Worm (Caenorhabditis elegans) whole organism, L1 larva: Measurements from ENCODE around the gene nhr-38.
A peak's percentile ranks its signal among the peaks of the same experiment; 100 is the strongest.

Experiments
- F16B12.6 ChIP-seq: fragments of 150-350 bp; optimal IDR thresholded peaks from 2 replicates; lab custom pipeline; 2014; ENCODE audit warnings: missing biosample characterization, missing genetic modification characterization
- Y116A8C.19 ChIP-seq: sonication (generic microtip); optimal IDR thresholded peaks from 2 replicates; lab custom pipeline; 2016; ENCODE audit warnings: missing compliant biosample characterization, missing genetic modification characterization, borderline replicate concordance
- aha-1 ChIP-seq: fragments of 150-350 bp; optimal IDR thresholded peaks from 2 replicates; lab custom pipeline; 2014; ENCODE audit warnings: missing biosample characterization, missing genetic modification characterization
- blmp-1 ChIP-seq: fragments of 150-350 bp; optimal IDR thresholded peaks from 2 replicates; lab custom pipeline; 2014; ENCODE audit warnings: missing biosample characterization, missing genetic modification characterization
- ceh-82 ChIP-seq, 3 experiments: fragments of 150-350 bp in 1 of 3; sonication (generic microtip) in 2 of 3; optimal IDR thresholded peaks; 2 replicates each; lab custom pipeline; 2014 to 2017; ENCODE audit warnings: missing biosample characterization in 3 of 3, missing genetic modification characterization in 3 of 3
- dpl-1 ChIP-seq, 3 experiments: fragments of 150-350 bp in 2 of 3; sonication (generic microtip) in 1 of 3; optimal IDR thresholded peaks; 2 replicates each; lab custom pipeline; 2014 to 2017; ENCODE audit warnings: missing biosample characterization in 3 of 3, missing genetic modification characterization in 3 of 3, missing genetic modification reagents in 3 of 3
- dsc-1 ChIP-seq: sonication (generic microtip); optimal IDR thresholded peaks from 2 replicates; lab custom pipeline; 2016; ENCODE audit warnings: mild to moderate bottlenecking, missing genetic modification characterization, missing compliant biosample characterization
- efl-1 ChIP-seq, 4 experiments: fragments of 150-350 bp; optimal IDR thresholded peaks in 3 of 4; peaks in 1 of 4; 1 replicate in 1 of 4; 2 replicates in 3 of 4; lab custom pipeline; 2014; ENCODE audit warnings: missing biosample characterization in 2 of 4, missing genetic modification characterization in 2 of 4, missing genetic modification reagents in 2 of 4
- egl-13 ChIP-seq: sonication (generic microtip); optimal IDR thresholded peaks from 2 replicates; lab custom pipeline; 2016; ENCODE audit warnings: missing genotype, missing genetic modification reagents, missing genetic modification characterization, missing compliant biosample characterization
- elt-3 ChIP-seq, 6 experiments: fragments of 150-350 bp in 1 of 6; sonication (generic microtip); optimal IDR thresholded peaks; 2 replicates each; lab custom pipeline; 2017 to 2018; ENCODE audit warnings: missing biosample characterization in 6 of 6, missing genetic modification characterization in 6 of 6, inconsistent platforms in 1 of 6
- fkh-8 ChIP-seq: sonication (generic microtip); optimal IDR thresholded peaks from 2 replicates; lab custom pipeline; 2016; ENCODE audit warnings: mild to moderate bottlenecking, missing genetic modification characterization, missing compliant biosample characterization
- hlh-17 ChIP-seq: fragments of 200-800 bp; sonication (Bioruptor generic); optimal IDR thresholded peaks from 2 replicates; lab custom pipeline; 2018; ENCODE audit warnings: missing genetic modification characterization, mild to moderate bottlenecking, missing compliant biosample characterization, moderate library complexity, borderline replicate concordance
- jun-1 ChIP-seq: fragments of 150-350 bp; optimal IDR thresholded peaks from 2 replicates; lab custom pipeline; 2014; ENCODE audit warnings: missing biosample characterization, missing genetic modification reagents, missing genetic modification characterization
- lin-13 ChIP-seq: fragments of 150-350 bp; optimal IDR thresholded peaks from 2 replicates; lab custom pipeline; 2014; ENCODE audit warnings: missing biosample characterization, missing genetic modification reagents, missing genetic modification characterization
- lin-14 ChIP-seq: fragments of 200-800 bp; sonication (Bioruptor generic); optimal IDR thresholded peaks from 2 replicates; lab custom pipeline; 2018; ENCODE audit warnings: mild to moderate bottlenecking, missing genetic modification characterization, moderate library complexity, missing compliant biosample characterization
- lsy-2 ChIP-seq, 2 experiments: fragments of 150-350 bp; optimal IDR thresholded peaks; 2 replicates each; lab custom pipeline; 2014; ENCODE audit warnings: missing biosample characterization in 2 of 2, missing genetic modification characterization in 2 of 2
- mep-1 ChIP-seq: fragments of 150-350 bp; optimal IDR thresholded peaks from 2 replicates; lab custom pipeline; 2014; ENCODE audit warnings: missing biosample characterization, missing genetic modification characterization
- nhr-20 ChIP-seq: sonication (generic microtip); optimal IDR thresholded peaks from 2 replicates; lab custom pipeline; 2016; ENCODE audit warnings: mild to moderate bottlenecking, missing genetic modification characterization, missing compliant biosample characterization
- nhr-237 ChIP-seq: fragments of 150-350 bp; optimal IDR thresholded peaks from 2 replicates; lab custom pipeline; 2014; ENCODE audit warnings: missing biosample characterization, missing genetic modification characterization
- nhr-47 ChIP-seq: sonication (generic microtip); optimal IDR thresholded peaks from 2 replicates; lab custom pipeline; 2016; ENCODE audit warnings: mild to moderate bottlenecking, missing genetic modification characterization, moderate library complexity, missing compliant biosample characterization
- nhr-71 ChIP-seq: sonication (generic microtip); optimal IDR thresholded peaks from 2 replicates; lab custom pipeline; 2016; ENCODE audit warnings: mild to moderate bottlenecking, missing genetic modification characterization, moderate library complexity, missing compliant biosample characterization
- nhr-77 ChIP-seq: fragments of 150-350 bp; optimal IDR thresholded peaks from 2 replicates; lab custom pipeline; 2014; ENCODE audit warnings: missing biosample characterization, missing genetic modification characterization
- nhr-84 ChIP-seq: sonication (generic microtip); optimal IDR thresholded peaks from 2 replicates; lab custom pipeline; 2017; ENCODE audit warnings: missing biosample characterization, missing genetic modification characterization
- nhr-85 ChIP-seq: sonication (generic microtip); peaks from one replicate; lab custom pipeline; 2016; ENCODE audit warnings: missing genetic modification characterization, inconsistent platforms, missing compliant biosample characterization
- nhr-90 ChIP-seq: sonication (generic microtip); optimal IDR thresholded peaks from 2 replicates; lab custom pipeline; 2016; ENCODE audit warnings: mild to moderate bottlenecking, missing genetic modification characterization, missing compliant biosample characterization; ENCODE audit not compliant: poor library complexity
- pax-3 ChIP-seq: fragments of 200-800 bp; sonication (Bioruptor generic); optimal IDR thresholded peaks from 2 replicates; lab custom pipeline; 2018; ENCODE audit warnings: mild to moderate bottlenecking, missing genetic modification characterization, moderate library complexity, missing compliant biosample characterization
- pqm-1 ChIP-seq: sonication (generic microtip); optimal IDR thresholded peaks from 3 replicates; lab custom pipeline; 2017; ENCODE audit warnings: missing biosample characterization, missing genetic modification characterization
- skn-1 ChIP-seq: fragments of 150-350 bp; optimal IDR thresholded peaks from 2 replicates; lab custom pipeline; 2014; ENCODE audit warnings: missing biosample characterization, missing genetic modification characterization
- sox-4 ChIP-seq: sonication (generic microtip); optimal IDR thresholded peaks from 2 replicates; lab custom pipeline; 2016; ENCODE audit warnings: missing genetic modification characterization, missing compliant biosample characterization
- swsn-7 ChIP-seq: sonication (generic microtip); optimal IDR thresholded peaks from 2 replicates; lab custom pipeline; 2016; ENCODE audit warnings: missing genetic modification characterization, missing compliant biosample characterization
- tlp-1 ChIP-seq: fragments of 150-350 bp; optimal IDR thresholded peaks from 2 replicates; lab custom pipeline; 2014; ENCODE audit warnings: missing biosample characterization, missing genetic modification characterization
- xbp-1 ChIP-seq: sonication (generic microtip); optimal IDR thresholded peaks from 2 replicates; lab custom pipeline; 2016; ENCODE audit warnings: missing genetic modification characterization, missing compliant biosample characterization
- ztf-11 ChIP-seq, 2 experiments: sonication (generic microtip); optimal IDR thresholded peaks; 2 replicates each; lab custom pipeline; 2016 to 2017; ENCODE audit warnings: missing genetic modification characterization in 2 of 2, missing biosample characterization in 1 of 2, missing compliant biosample characterization in 1 of 2

nhr-38 gene

DNA sequence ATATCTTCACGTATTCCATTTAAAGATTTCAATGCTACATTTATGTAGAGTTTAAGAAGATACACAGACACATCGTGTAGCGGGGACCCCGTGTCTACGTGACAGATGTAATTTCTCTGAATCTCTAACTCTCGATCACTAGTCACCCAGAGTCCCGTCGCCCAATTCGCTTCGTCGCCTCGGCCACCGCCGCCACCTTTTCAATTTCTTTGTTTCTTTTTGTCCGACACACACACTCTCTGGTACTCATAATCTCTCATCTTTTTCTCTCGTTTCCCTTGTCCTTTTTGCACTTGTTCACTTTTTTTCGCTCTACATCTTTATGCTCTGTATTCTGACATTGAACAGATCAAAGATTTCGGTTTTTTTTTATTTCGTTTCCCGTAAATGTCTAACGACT, 8.4 kb downstream of the nhr-38 start (continued):
- TF ChIP-seq tlp-1 (tag; lab: Kevin White, UChicago): no peak
- peak; percentile 78 for TF ChIP-seq jun-1 (tag; lab: Kevin White, UChicago)
- TF ChIP-seq nhr-90: peak; percentile 56
- peak in 2 of 6 experiments; percentile 15 to 62 for TF ChIP-seq elt-3 (tag; optimal IDR thresholded peaks at IDR 0.05; lab: Kevin White, UChicago)
- peak; percentile 92 for TF ChIP-seq nhr-85 (tag; lab: Kevin White, UChicago)
- TF ChIP-seq nhr-71 (tag; lab: Kevin White, UChicago): peak; percentile 90
- peak; percentile 48 for TF ChIP-seq mep-1
- no peak for TF ChIP-seq egl-13
- TF ChIP-seq Y116A8C.19: no peak
- peak; percentile 60 for TF ChIP-seq xbp-1
- no peak for TF ChIP-seq pqm-1
- TF ChIP-seq dsc-1 (tag; lab: Kevin White, UChicago): peak; percentile 62
- TF ChIP-seq F16B12.6: no peak
- TF ChIP-seq nhr-47 (tag; lab: Kevin White, UChicago): peak; percentile 70
- peak; percentile 41 for TF ChIP-seq pax-3 (tag; lab: Kevin White, UChicago)
- no peak for TF ChIP-seq nhr-84 (tag; lab: Kevin White, UChicago)
- TF ChIP-seq swsn-7 (tag; lab: Kevin White, UChicago): peak; percentile 72
- TF ChIP-seq nhr-77 (tag; lab: Kevin White, UChicago): peak; percentile 51
- TF ChIP-seq fkh-8 (tag; lab: Kevin White, UChicago): peak; percentile 87
- TF ChIP-seq nhr-20 (tag; lab: Kevin White, UChicago): peak; percentile 88
- peak; percentile 24 for TF ChIP-seq aha-1 (tag; lab: Kevin White, UChicago)
- peak; percentile 87 for TF ChIP-seq blmp-1 (tag; lab: Kevin White, UChicago)

DNA sequence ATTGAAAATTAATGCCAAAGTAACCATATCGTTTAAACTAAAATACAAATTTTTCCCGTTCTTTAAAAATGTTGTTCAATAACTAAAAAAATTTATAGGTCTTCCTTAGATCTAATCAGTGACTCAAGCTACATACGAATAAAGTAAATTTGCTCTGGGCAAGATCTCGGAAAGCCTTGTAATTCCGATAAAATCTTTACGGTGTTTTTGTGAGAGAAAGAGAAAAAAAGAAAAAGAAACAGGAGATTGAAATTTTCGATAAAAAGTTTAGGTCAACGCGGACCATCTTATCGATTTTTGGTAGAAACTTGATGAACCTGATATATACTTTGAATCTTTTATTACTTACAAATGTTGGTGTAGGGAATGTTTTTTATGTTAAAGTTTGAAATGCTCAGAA, 13.2 kb downstream of the nhr-38 start:
- TF ChIP-seq lin-13 (GFP tag; lab: Kevin White, UChicago) (no peak), nhr-85 (tag; lab: Kevin White, UChicago) (peak; percentile 79)

DNA sequence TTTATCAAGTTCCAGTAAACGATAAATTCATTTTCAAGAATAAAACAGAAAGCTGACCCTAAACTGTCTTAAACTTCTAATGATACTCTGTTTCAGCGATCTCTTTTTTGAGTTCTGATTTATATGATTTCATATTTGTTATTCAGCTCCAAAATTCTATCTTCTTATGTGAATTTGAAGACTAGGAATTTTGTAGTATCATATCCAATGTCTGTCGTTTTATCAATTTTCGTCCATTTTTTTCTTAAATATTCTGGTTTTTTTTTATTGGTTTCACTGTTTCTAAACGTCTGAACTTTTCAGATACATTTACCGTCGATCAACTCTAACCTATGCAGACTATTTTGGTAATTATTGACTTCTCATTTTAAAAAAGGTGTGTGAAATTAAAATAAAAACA, 15.0 kb downstream of the nhr-38 start, which contains the start of the genes nhr-138 and C28D4.18:
TSS of gene nhr-138 (plus strand) at position 304 of the 400 bp plus-strand sequence.
TSS of gene C28D4.18 (plus strand) at position 333 of the 400 bp plus-strand sequence.
- TF ChIP-seq dsc-1 (tag; lab: Kevin White, UChicago) (no peak), ceh-82 (tag; optimal IDR thresholded peaks at IDR 0.05; lab: Kevin White, UChicago) (no peak), mep-1 (no peak), dpl-1 (GFP tag; optimal IDR thresholded peaks at IDR 0.05; lab: Kevin White, UChicago) (no peak), nhr-237 (tag; lab: Kevin White, UChicago) (no peak)

DNA sequence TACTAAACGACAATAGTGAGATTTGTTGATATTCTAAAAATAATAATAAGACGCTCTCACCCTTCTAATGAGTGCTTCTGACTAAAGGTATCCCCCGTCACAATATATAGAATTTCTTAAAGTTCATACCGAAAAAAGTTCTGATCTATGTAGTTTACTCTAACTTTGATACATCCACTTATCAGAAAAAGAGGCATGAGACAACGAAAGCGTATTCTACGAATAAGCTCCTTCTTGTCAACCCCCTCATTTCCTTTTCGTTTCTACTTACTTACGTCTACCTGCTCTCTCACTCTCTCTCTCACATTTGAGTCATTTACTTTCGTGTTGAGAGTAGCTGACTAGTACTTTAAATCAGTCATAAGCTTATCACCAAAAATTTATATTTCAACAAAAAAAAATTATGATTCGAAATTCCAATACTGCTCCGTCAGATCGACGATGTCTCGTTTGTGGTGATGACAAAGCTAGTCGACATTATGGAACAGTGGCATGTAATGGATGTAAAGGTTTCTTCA, 15.5 kb downstream of the nhr-38 start:
- TF ChIP-seq lin-13 (GFP tag; lab: Kevin White, UChicago) (no peak), ztf-11 (tag; optimal IDR thresholded peaks at IDR 0.05; lab: Kevin White, UChicago) (no peak), dsc-1 (tag; lab: Kevin White, UChicago) (peak; percentile 69), swsn-7 (tag; lab: Kevin White, UChicago) (peak; percentile 14), pax-3 (tag; lab: Kevin White, UChicago) (peak; percentile 54), hlh-17 (GFP tag; lab: Kevin White, UChicago) (no peak), skn-1 (no peak), sox-4 (tag; lab: Kevin White, UChicago) (peak; percentile 9), efl-1 (optimal IDR thresholded peaks at IDR 0.05; lab: Kevin White, UChicago) (no peak), efl-1 (GFP tag; optimal IDR thresholded peaks at IDR 0.05 in 1 of 2; lab: Kevin White, UChicago) (no peak), nhr-71 (tag; lab: Kevin White, UChicago) (peak; percentile 84), lin-14 (peak; percentile 29), nhr-47 (tag; lab: Kevin White, UChicago) (peak; percentile 57), fkh-8 (tag; lab: Kevin White, UChicago) (peak; percentile 96), lsy-2 (tag; optimal IDR thresholded peaks at IDR 0.05; lab: Kevin White, UChicago) (peak in 1 of 2 experiments; percentile 15)
- TF ChIP-seq, all 84 proteins: peak for 9
